Fruit fly (Drosophila melanogaster) whole organism, adult: ENCODE measurements around the gene Doc2.

Experiments
- CG12768 ChIP-seq: fragments of 200-800 bp; sonication (Bioruptor generic); optimal IDR thresholded peaks from 2 replicates; lab custom pipeline; 2017; ENCODE audit warnings: missing biosample characterization, missing genetic modification characterization, mild to moderate bottlenecking, moderate library complexity, missing genetic modification reagents
- tj ChIP-seq: fragments of 200-800 bp; sonication (Bioruptor generic); optimal IDR thresholded peaks from 3 replicates; lab custom pipeline; 2017; ENCODE audit warnings: missing biosample characterization, mild to moderate bottlenecking, missing genetic modification characterization, moderate library complexity

DNA sequence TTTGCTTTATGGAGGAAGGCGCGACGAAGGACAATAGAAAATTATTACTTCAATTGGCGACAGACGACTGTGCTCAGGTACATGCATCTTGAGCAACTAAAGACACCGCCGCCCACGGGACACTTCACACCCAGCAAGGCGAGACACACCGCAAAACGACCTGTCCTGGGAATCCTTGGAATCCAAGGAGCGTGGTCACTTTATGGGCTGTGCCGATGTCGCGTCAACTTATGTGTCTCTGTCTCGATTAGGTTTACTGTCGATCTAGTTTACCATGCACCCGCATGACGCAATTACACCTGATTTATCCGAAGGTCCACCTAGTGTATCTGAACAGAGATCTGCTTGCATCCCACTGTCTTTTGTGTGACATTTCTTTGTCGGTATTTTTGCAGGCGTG lies 20.1 kb upstream of the Doc2 start:
- TF ChIP-seq CG12768 (GFP tag; lab: Kevin White, UChicago) (no peak), tj (GFP tag; lab: Kevin White, UChicago) (no peak)
